Worm (Caenorhabditis elegans): ENCODE results near the gene nurf-1.

nurf-1 gene

ce11 chrII:14437922-14438458 is 47.5 kb downstream of the nurf-1 start, which contains the start of gene K04B12.2 (continued):
- no peak for TF ChIP-seq ctbp-1 (GFP tag; IDR thresholded peaks at IDR 0.05)
- no peak for TF ChIP-seq lin-39 (tag; optimal IDR thresholded peaks at IDR 0.05)
- TF ChIP-seq set-16 (GFP tag; IDR thresholded peaks at IDR 0.05): peak; percentile 17; the same call in 1 of the 2 replicates
- peak; percentile 81 for TF ChIP-seq dmd-6 (GFP tag; IDR thresholded peaks at IDR 0.05)
- TF ChIP-seq zfp-3 (GFP tag; conservative IDR thresholded peaks at IDR 0.05): no peak
- TF ChIP-seq nhr-28 (tag; optimal IDR thresholded peaks at IDR 0.05): peak; percentile 79
- TF ChIP-seq madf-5 (GFP tag; IDR thresholded peaks at IDR 0.05): no peak
- TF ChIP-seq ceh-20 (GFP tag; IDR thresholded peaks at IDR 0.05): no peak
- TF ChIP-seq nhr-10 (tag; optimal IDR thresholded peaks at IDR 0.05): peak; percentile 55
- peak; percentile 58; the same call in 1 of the 2 replicates for TF ChIP-seq nhr-42 (GFP tag; IDR thresholded peaks at IDR 0.05)
- TF ChIP-seq lin-13 (GFP tag; optimal IDR thresholded peaks at IDR 0.05): peak; percentile 19
- no peak for TF ChIP-seq daf-19 (GFP tag; conservative IDR thresholded peaks at IDR 0.05)
- no peak for TF ChIP-seq gei-8 (GFP tag; optimal IDR thresholded peaks at IDR 0.05)
- no peak for TF ChIP-seq sdz-12 (GFP tag; optimal IDR thresholded peaks at IDR 0.05)
- TF ChIP-seq rbr-2 (tag; optimal IDR thresholded peaks at IDR 0.05): peak; percentile 80
- TF ChIP-seq ama-1 (optimal IDR thresholded peaks at IDR 0.05): no peak
- peak; percentile 70 for TF ChIP-seq T26A8.4 (GFP tag; IDR thresholded peaks at IDR 0.05)
- TF ChIP-seq jun-1 (tag; optimal IDR thresholded peaks at IDR 0.05): peak; percentile 31
- no peak for TF ChIP-seq daf-12 (tag; optimal IDR thresholded peaks at IDR 0.05)
- TF ChIP-seq ZK337.2 (GFP tag; IDR thresholded peaks at IDR 0.05): no peak
- TF ChIP-seq R02D3.7 (tag; optimal IDR thresholded peaks at IDR 0.05): no peak
- TF ChIP-seq lin-15B (tag; optimal IDR thresholded peaks at IDR 0.05): no peak
- TF ChIP-seq F26F4.8 (GFP tag; conservative IDR thresholded peaks at IDR 0.05): no peak
- peak; percentile 86 for TF ChIP-seq mxl-3 (GFP tag; optimal IDR thresholded peaks at IDR 0.05)
- no peak for TF ChIP-seq tag-97 (GFP tag; IDR thresholded peaks at IDR 0.05)
- TF ChIP-seq mdl-1 (tag; optimal IDR thresholded peaks at IDR 0.05): peak; percentile 36 to 76
- no peak for TF ChIP-seq Y105C5A.15 (GFP tag; IDR thresholded peaks at IDR 0.05)
- TF ChIP-seq ceh-44 (GFP tag; IDR thresholded peaks at IDR 0.05): no peak
- TF ChIP-seq duxl-1 (tag; optimal IDR thresholded peaks at IDR 0.05; ENCODE audit: poor library complexity): no peak
- no peak for TF ChIP-seq F44E2.7 (GFP tag; IDR thresholded peaks at IDR 0.05)
- peak; percentile 8 for TF ChIP-seq spr-1 (tag; optimal IDR thresholded peaks at IDR 0.05)
- no peak for TF ChIP-seq cey-2 (tag; optimal IDR thresholded peaks at IDR 0.05; ENCODE audit: borderline replicate concordance, insufficient read depth)
- no peak for TF ChIP-seq Y5F2A.4 (GFP tag; optimal IDR thresholded peaks at IDR 0.05)
- no peak for TF ChIP-seq ceh-62 (tag; optimal IDR thresholded peaks at IDR 0.05)
- TF ChIP-seq skn-1 (tag; optimal IDR thresholded peaks at IDR 0.05): no peak
- peak in 1 of 2 experiments; percentile 51 for TF ChIP-seq unc-62 (GFP tag; optimal IDR thresholded peaks at IDR 0.05 in 1 of 2)
- TF ChIP-seq unc-62 (tag; optimal IDR thresholded peaks at IDR 0.05): no peak
- no peak for TF ChIP-seq snpc-4 (tag; optimal IDR thresholded peaks at IDR 0.05)
- TF ChIP-seq Y75B8A.6 (GFP tag; IDR thresholded peaks at IDR 0.05): no peak
- peak; percentile 84 for TF ChIP-seq dve-1 (tag; optimal IDR thresholded peaks at IDR 0.05; ENCODE audit: insufficient read depth)
- no peak for TF ChIP-seq nhr-76 (tag; optimal IDR thresholded peaks at IDR 0.05)
- TF ChIP-seq attf-4 (tag; optimal IDR thresholded peaks at IDR 0.05): no peak
- TF ChIP-seq hmg-1.1 (GFP tag; IDR thresholded peaks at IDR 0.05): peak; percentile 81
- no peak for TF ChIP-seq unc-130 (GFP tag; optimal IDR thresholded peaks at IDR 0.05)
- no peak for TF ChIP-seq egl-27 (tag; optimal IDR thresholded peaks at IDR 0.05)
- TF ChIP-seq zfp-2 (tag; optimal IDR thresholded peaks at IDR 0.05): no peak
- no peak for TF ChIP-seq F10B5.3 (tag; optimal IDR thresholded peaks at IDR 0.05)
- TF ChIP-seq unc-39 (tag; optimal IDR thresholded peaks at IDR 0.05): no peak
- no peak for TF ChIP-seq zip-2 (tag; optimal IDR thresholded peaks at IDR 0.05)
- TF ChIP-seq nhr-111 (GFP tag; optimal IDR thresholded peaks at IDR 0.05): no peak
- TF ChIP-seq nhr-77 (tag; optimal IDR thresholded peaks at IDR 0.05): peak; percentile 95
- peak in 1 of 2 experiments; percentile 48 for TF ChIP-seq hif-1 (tag; optimal IDR thresholded peaks at IDR 0.05)
